Fruit fly (Drosophila melanogaster): Measurements from ENCODE around the gene FoxK.
A peak's percentile ranks its signal among the peaks of the same experiment; 100 is the strongest.

FoxK gene

dm6 chr3L:11064689-11065088 lies 55.9 kb downstream of the FoxK start, which contains the start of the genes CG32075, CG45101 and SuUR (continued):
- TF ChIP-seq pzg (GFP tag; optimal IDR thresholded peaks at IDR 0.05) (peak; percentile 75), sc (optimal IDR thresholded peaks at IDR 0.05) (no peak), sc (GFP tag; optimal IDR thresholded peaks at IDR 0.05) (peak; percentile 63), CG10654 (GFP tag; optimal IDR thresholded peaks at IDR 0.05) (peak; percentile 67), Fer2 (tag; optimal IDR thresholded peaks at IDR 0.05) (peak; percentile 79), bab2 (GFP tag; optimal IDR thresholded peaks at IDR 0.05) (peak; percentile 92), CG8944 (GFP tag; optimal IDR thresholded peaks at IDR 0.05) (peak; percentile 84), Asciz (GFP tag; optimal IDR thresholded peaks at IDR 0.05) (peak; percentile 62), h (optimal IDR thresholded peaks at IDR 0.05) (no peak), zfh1 (GFP tag; IDR thresholded peaks at IDR 0.05) (peak; percentile 92), en (GFP tag; optimal IDR thresholded peaks at IDR 0.05) (peak; percentile 18), nerfin-2 (GFP tag; IDR thresholded peaks at IDR 0.05; ENCODE audit: partially characterized antibody) (no peak), sima (GFP tag; optimal IDR thresholded peaks at IDR 0.05) (peak; percentile 56), CG2202 (tag; optimal IDR thresholded peaks at IDR 0.05) (peak; percentile 59), CHES-1-like (GFP tag; optimal IDR thresholded peaks at IDR 0.05) (peak; percentile 92), CG30431 (GFP tag; optimal IDR thresholded peaks at IDR 0.05) (peak; percentile 81), Hr39 (optimal IDR thresholded peaks at IDR 0.05) (no peak), MESR4 (GFP tag; optimal IDR thresholded peaks at IDR 0.05) (peak; percentile 57), stwl (tag; optimal IDR thresholded peaks at IDR 0.05) (peak; percentile 61), twi (tag; optimal IDR thresholded peaks at IDR 0.05) (peak; percentile 72), pan (optimal IDR thresholded peaks at IDR 0.05) (no peak), pan (GFP tag; optimal IDR thresholded peaks at IDR 0.05 in 1 of 2, IDR thresholded peaks at IDR 0.05 in 1 of 2) (peak in 1 of 2 experiments; percentile 92), CG17359 (tag; optimal IDR thresholded peaks at IDR 0.05) (peak; percentile 85), chif (GFP tag; optimal IDR thresholded peaks at IDR 0.05) (peak; percentile 89 to 94), CG13894 (tag; optimal IDR thresholded peaks at IDR 0.05) (no peak), slou (GFP tag; optimal IDR thresholded peaks at IDR 0.05) (peak; percentile 66), CG14014 (GFP tag; IDR thresholded peaks at IDR 0.05) (peak; percentile 87), Stat92E (GFP tag; optimal IDR thresholded peaks at IDR 0.05) (peak in 1 of 3 experiments; percentile 76), CG2116 (GFP tag; optimal IDR thresholded peaks at IDR 0.05) (peak; percentile 67), cg (GFP tag; optimal IDR thresholded peaks at IDR 0.05) (no peak), ems (GFP tag; optimal IDR thresholded peaks at IDR 0.05) (peak; percentile 91), CG11456 (GFP tag; IDR thresholded peaks at IDR 0.05) (peak; percentile 82), toy (GFP tag; IDR thresholded peaks at IDR 0.05) (no peak), chinmo (GFP tag; IDR thresholded peaks at IDR 0.05; ENCODE audit: partially characterized antibody) (no peak), CG5180 (GFP tag; optimal IDR thresholded peaks at IDR 0.05) (peak; percentile 59), ac (GFP tag; optimal IDR thresholded peaks at IDR 0.05) (peak; percentile 38), D19A (tag; optimal IDR thresholded peaks at IDR 0.05) (peak; percentile 68), CG17361 (GFP tag; IDR thresholded peaks at IDR 0.05) (peak; percentile 87), CrebB (tag; optimal IDR thresholded peaks at IDR 0.05) (peak; percentile 58), Xrp1 (GFP tag; IDR thresholded peaks at IDR 0.05) (peak; percentile 83), CG11560 (tag; IDR thresholded peaks at IDR 0.05) (peak; percentile 61; the same call in 1 of the 3 replicates), chm (GFP tag; IDR thresholded peaks at IDR 0.05) (peak; percentile 90), Spps (tag; optimal IDR thresholded peaks at IDR 0.05) (peak; percentile 76), salm (tag; optimal IDR thresholded peaks at IDR 0.05) (peak; percentile 24), Opbp (GFP tag; IDR thresholded peaks at IDR 0.05; ENCODE audit: partially characterized antibody) (no peak), NC2β (GFP tag; optimal IDR thresholded peaks at IDR 0.05) (peak; percentile 86), CG3838 (GFP tag; optimal IDR thresholded peaks at IDR 0.05) (peak; percentile 81), CG12391 (tag; optimal IDR thresholded peaks at IDR 0.05) (peak; percentile 93), nau (GFP tag; optimal IDR thresholded peaks at IDR 0.05) (peak; percentile 75), Gsc (GFP tag; IDR thresholded peaks at IDR 0.05) (peak; percentile 39; the same call in 1 of the 2 replicates), CG14441 (GFP tag; IDR thresholded peaks at IDR 0.05) (peak; percentile 92), CG18262 (tag; optimal IDR thresholded peaks at IDR 0.05) (peak; percentile 81)
